Worm (Caenorhabditis elegans): ENCODE data around the gene F56D5.2.

Gene F56D5.2

ce11 chrIV:9384826-9385225 is 13.6 kb downstream of the F56D5.2 start, which contains the start of gene C10C5.7:
C10C5.7 (plus strand) TSS chrIV:9385126.
- TF ChIP-seq ttx-3 (tag; optimal IDR thresholded peaks at IDR 0.05) (no peak), elt-4 (tag; optimal IDR thresholded peaks at IDR 0.05) (no peak), ceh-22 (tag; optimal IDR thresholded peaks at IDR 0.05) (no peak), ceh-6 (GFP tag; optimal IDR thresholded peaks at IDR 0.05) (no peak), K09A11.1 (tag; optimal IDR thresholded peaks at IDR 0.05; ENCODE audit: insufficient read depth) (no peak), odd-2 (tag; optimal IDR thresholded peaks at IDR 0.05) (no peak), lin-11 (tag; optimal IDR thresholded peaks at IDR 0.05) (no peak), ceh-30 (tag; optimal IDR thresholded peaks at IDR 0.05) (no peak), pax-1 (tag; optimal IDR thresholded peaks at IDR 0.05) (no peak), ceh-45 (GFP tag; IDR thresholded peaks at IDR 0.05) (no peak), rnt-1 (tag; optimal IDR thresholded peaks at IDR 0.05) (no peak)

DNA sequence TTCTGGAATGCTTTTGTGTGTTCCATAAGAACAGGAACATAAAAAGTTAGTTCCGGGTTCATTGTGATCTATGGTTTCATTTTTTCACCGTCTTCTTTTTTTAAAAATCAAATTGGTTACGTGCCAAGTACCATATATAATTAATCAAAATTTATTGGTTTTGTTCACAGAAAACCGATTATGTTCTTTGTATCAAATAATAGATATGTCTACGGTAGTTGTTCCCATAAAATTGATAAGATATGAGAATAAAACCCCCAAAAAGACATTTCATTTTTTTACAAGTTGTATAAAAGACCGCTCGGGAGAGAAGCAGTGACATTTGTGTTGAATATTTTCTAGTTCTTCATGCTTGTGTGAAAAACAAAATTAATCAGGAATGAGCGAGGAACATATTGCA is 17.3 kb downstream of the F56D5.2 start, which contains the start of gene C10C5.5:
Gene C10C5.5 (plus strand): TSS at position 301 of the 400 bp plus-strand sequence.
- TF ChIP-seq elt-4 (tag; optimal IDR thresholded peaks at IDR 0.05) (no peak), elt-2 (tag; optimal IDR thresholded peaks at IDR 0.05) (peak; percentile 23)

- no peak for TF ChIP-seq dmd-4 (tag; optimal IDR thresholded peaks at IDR 0.05; ENCODE audit: borderline replicate concordance)
- TF ChIP-seq hlh-6 (tag; optimal IDR thresholded peaks at IDR 0.05), result no peak
- no peak for TF ChIP-seq tbx-7 (tag; optimal IDR thresholded peaks at IDR 0.05)
- no peak for TF ChIP-seq sox-4 (tag; optimal IDR thresholded peaks at IDR 0.05)
- TF ChIP-seq dve-1 (tag; optimal IDR thresholded peaks at IDR 0.05), result no peak
- TF ChIP-seq Y22D7AL.16 (tag; optimal IDR thresholded peaks at IDR 0.05), result no peak
- TF ChIP-seq tbx-2 (tag; optimal IDR thresholded peaks at IDR 0.05), result no peak
- TF ChIP-seq elt-4 (tag; optimal IDR thresholded peaks at IDR 0.05), result no peak
- no peak for TF ChIP-seq pag-3 (tag; optimal IDR thresholded peaks at IDR 0.05; ENCODE audit: borderline replicate concordance)
- TF ChIP-seq ceh-9 (tag; optimal IDR thresholded peaks at IDR 0.05), result no peak
- TF ChIP-seq ets-4 (tag; optimal IDR thresholded peaks at IDR 0.05), result no peak
- no peak for TF ChIP-seq npax-4 (tag; optimal IDR thresholded peaks at IDR 0.05)
- TF ChIP-seq C08G9.2 (tag; optimal IDR thresholded peaks at IDR 0.05), result no peak
- TF ChIP-seq pros-1 (tag; optimal IDR thresholded peaks at IDR 0.05), result no peak
- no peak for TF ChIP-seq pax-1 (tag; optimal IDR thresholded peaks at IDR 0.05)
- TF ChIP-seq ceh-34 (tag; optimal IDR thresholded peaks at IDR 0.05), result no peak
- TF ChIP-seq K09A11.1 (tag; optimal IDR thresholded peaks at IDR 0.05; ENCODE audit: insufficient read depth), result no peak
- TF ChIP-seq syd-9 (tag; optimal IDR thresholded peaks at IDR 0.05), result no peak
- TF ChIP-seq unc-55 (GFP tag; optimal IDR thresholded peaks at IDR 0.05), result no peak
Measured at ce11 chrIV:9378272-9378671, 20.1 kb downstream of the F56D5.2 start, which contains the start of gene C10C5.4. C10C5.4 (plus strand) TSS chrIV:9378552.

- no peak for TF ChIP-seq madf-2 (tag; optimal IDR thresholded peaks at IDR 0.05)
- no peak for TF ChIP-seq ceh-14 (tag; optimal IDR thresholded peaks at IDR 0.05)
- no peak for TF ChIP-seq elt-4 (tag; optimal IDR thresholded peaks at IDR 0.05)
- TF ChIP-seq K09A11.1 (tag; optimal IDR thresholded peaks at IDR 0.05; ENCODE audit: insufficient read depth), result no peak
- TF ChIP-seq gmeb-2 (tag; optimal IDR thresholded peaks at IDR 0.05), result no peak
- no peak for TF ChIP-seq hlh-13 (GFP tag; optimal IDR thresholded peaks at IDR 0.05)
- no peak for TF ChIP-seq C38D4.7 (GFP tag; optimal IDR thresholded peaks at IDR 0.05)
- TF ChIP-seq pag-3 (tag; optimal IDR thresholded peaks at IDR 0.05; ENCODE audit: borderline replicate concordance), result no peak
- TF ChIP-seq unc-3 (GFP tag; conservative IDR thresholded peaks at IDR 0.05), result no peak
- no peak for TF ChIP-seq unc-3 (tag; optimal IDR thresholded peaks at IDR 0.05)
- no peak for TF ChIP-seq ceh-45 (GFP tag; IDR thresholded peaks at IDR 0.05)
- no peak for TF ChIP-seq fax-1 (tag; optimal IDR thresholded peaks at IDR 0.05)
Measured at ce11 chrIV:9376550-9376949, 21.9 kb downstream of the F56D5.2 start.
